Fruit fly (Drosophila melanogaster) whole organism, embryonic: ENCODE data around the gene robo3.

Source experiments
- Atf-2 ChIP-seq: fragments of 200-800 bp; sonication (Bioruptor generic); optimal IDR thresholded peaks from 2 replicates; lab custom pipeline; 2016; ENCODE audit warnings: missing biosample characterization, missing genetic modification characterization
- Atf3 ChIP-seq: fragments of 200-800 bp; sonication (Bioruptor generic); optimal IDR thresholded peaks from 3 replicates; lab custom pipeline; 2016; ENCODE audit warnings: missing biosample characterization, missing genetic modification characterization
- B-H1 ChIP-seq: fragments of 200-800 bp; sonication (Bioruptor generic); IDR thresholded peaks from 3 replicates; pipeline ENCODE4 v1.3.6; 2022; ENCODE audit warnings: missing biosample characterization, missing genetic modification characterization
- Bgb ChIP-seq: fragments of 200-800 bp; sonication (Bioruptor generic); IDR thresholded peaks from 2 replicates; pipeline ENCODE4 v1.3.6; 2022; ENCODE audit warnings: missing biosample characterization, missing genetic modification characterization; ENCODE audit not compliant: partially characterized antibody
- BtbVII ChIP-seq: fragments of 200-800 bp; sonication (Bioruptor generic); optimal IDR thresholded peaks from 3 replicates; lab custom pipeline; 2017; ENCODE audit warnings: missing biosample characterization, mild to moderate bottlenecking, missing genetic modification characterization
- CG10274 ChIP-seq: fragments of 200-800 bp; sonication (Bioruptor generic); optimal IDR thresholded peaks from 3 replicates; lab custom pipeline; 2017; ENCODE audit warnings: missing biosample characterization, mild to moderate bottlenecking, missing genetic modification characterization
- CG10321 ChIP-seq: fragments of 200-800 bp; sonication (Bioruptor generic); IDR thresholded peaks from 2 replicates; pipeline ENCODE4 v1.3.6; 2022; ENCODE audit warnings: missing biosample characterization, missing genetic modification characterization
- CG11560 ChIP-seq: fragments of 200-800 bp; sonication (Bioruptor generic); IDR thresholded peaks from 3 replicates; pipeline ENCODE4 v1.3.6; 2022; ENCODE audit warnings: missing biosample characterization, missing genetic modification characterization
- CG11696 ChIP-seq: fragments of 200-800 bp; sonication (Bioruptor generic); IDR thresholded peaks from 2 replicates; pipeline ENCODE4 v1.3.6; 2022; ENCODE audit warnings: missing biosample characterization, missing genetic modification characterization
- CG12744 ChIP-seq: fragments of 200-800 bp; sonication (Bioruptor generic); optimal IDR thresholded peaks from 2 replicates; lab custom pipeline; 2016; ENCODE audit warnings: missing biosample characterization, missing genetic modification characterization
- CG1529 ChIP-seq: fragments of 200-800 bp; sonication (Bioruptor generic); optimal IDR thresholded peaks from 3 replicates; lab custom pipeline; 2018; ENCODE audit warnings: missing biosample characterization, missing genetic modification characterization
- CG17802 ChIP-seq: fragments of 200-800 bp; sonication (Bioruptor generic); optimal IDR thresholded peaks from 2 replicates; lab custom pipeline; 2018; ENCODE audit warnings: missing biosample characterization, mild to moderate bottlenecking, missing genetic modification characterization, moderate library complexity
- CG18262 ChIP-seq: fragments of 200-800 bp; optimal IDR thresholded peaks from 3 replicates; lab custom pipeline; 2019; ENCODE audit warnings: missing biosample characterization, mild to moderate bottlenecking, missing genetic modification characterization, moderate library complexity
- CG2202 ChIP-seq: fragments of 200-800 bp; sonication (Bioruptor generic); optimal IDR thresholded peaks from 2 replicates; lab custom pipeline; 2018; ENCODE audit warnings: missing biosample characterization, mild to moderate bottlenecking, missing genetic modification characterization
- CG32532 ChIP-seq: fragments of 200-800 bp; sonication (Bioruptor generic); IDR thresholded peaks from 2 replicates; pipeline ENCODE4 v1.3.6; 2022; ENCODE audit warnings: missing biosample characterization, missing genetic modification characterization
- CG34224 ChIP-seq: fragments of 200-800 bp; sonication (Bioruptor generic); IDR thresholded peaks from 3 replicates; pipeline ENCODE4 v1.3.6; 2022; ENCODE audit warnings: missing biosample characterization, missing genetic modification characterization; ENCODE audit not compliant: partially characterized antibody
- CG34376 ChIP-seq: fragments of 200-800 bp; sonication (Bioruptor generic); optimal IDR thresholded peaks from 2 replicates; lab custom pipeline; 2018; ENCODE audit warnings: missing biosample characterization, mild to moderate bottlenecking, missing genetic modification characterization
- CG3995 ChIP-seq: fragments of 200-800 bp; sonication (Bioruptor generic); optimal IDR thresholded peaks from 3 replicates; lab custom pipeline; 2016; ENCODE audit warnings: missing biosample characterization, missing genetic modification characterization
- CG4282 ChIP-seq: fragments of 200-800 bp; sonication (Bioruptor generic); optimal IDR thresholded peaks from 2 replicates; lab custom pipeline; 2016; ENCODE audit warnings: missing biosample characterization, missing genetic modification characterization
- CG4404 ChIP-seq: fragments of 200-800 bp; sonication (Bioruptor generic); IDR thresholded peaks from 2 replicates; pipeline ENCODE4 v1.3.6; 2022; ENCODE audit warnings: missing biosample characterization, missing genetic modification characterization
- CG6254 ChIP-seq: fragments of 200-800 bp; sonication (Bioruptor generic); optimal IDR thresholded peaks from 3 replicates; lab custom pipeline; 2017; ENCODE audit warnings: mild to moderate bottlenecking, missing biosample characterization, missing genetic modification reagents, missing genetic modification characterization
- CG6791 ChIP-seq: fragments of 200-800 bp; sonication (Bioruptor generic); IDR thresholded peaks from 3 replicates; pipeline ENCODE4 v1.3.6; 2022; ENCODE audit warnings: missing biosample characterization, missing genetic modification characterization; ENCODE audit not compliant: partially characterized antibody
- CG7745 ChIP-seq: fragments of 200-800 bp; sonication (Bioruptor generic); optimal IDR thresholded peaks from 2 replicates; lab custom pipeline; 2018; ENCODE audit warnings: missing biosample characterization, mild to moderate bottlenecking, missing genetic modification characterization, moderate library complexity
- CG9727 ChIP-seq: fragments of 200-800 bp; sonication (Bioruptor generic); optimal IDR thresholded peaks from 3 replicates; lab custom pipeline; 2017; ENCODE audit warnings: missing biosample characterization, mild to moderate bottlenecking, missing genetic modification characterization
- CHES-1-like ChIP-seq: fragments of 200-800 bp; sonication (Bioruptor generic); optimal IDR thresholded peaks from 2 replicates; lab custom pipeline; 2016; ENCODE audit warnings: missing biosample characterization, missing genetic modification characterization
- Chrac-16 ChIP-seq: fragments of 200-800 bp; sonication (Bioruptor generic); optimal IDR thresholded peaks from 3 replicates; lab custom pipeline; 2016; ENCODE audit warnings: missing biosample characterization, missing genetic modification characterization
- Dad ChIP-seq: fragments of 200-800 bp; sonication (Bioruptor generic); optimal IDR thresholded peaks from 3 replicates; lab custom pipeline; 2016; ENCODE audit warnings: missing biosample characterization, missing genetic modification characterization
- ERR ChIP-seq: fragments of 200-800 bp; sonication (Bioruptor generic); optimal IDR thresholded peaks from 2 replicates; lab custom pipeline; 2016; ENCODE audit warnings: missing biosample characterization, missing genetic modification characterization
- Ets65A ChIP-seq: fragments of 200-800 bp; sonication (Bioruptor generic); peaks from one replicate; lab custom pipeline; 2016; ENCODE audit warnings: missing biosample characterization, missing genetic modification characterization
- Ets97D ChIP-seq: fragments of 200-800 bp; sonication (Bioruptor generic); optimal IDR thresholded peaks from 3 replicates; lab custom pipeline; 2016; ENCODE audit warnings: missing biosample characterization, missing genetic modification characterization
- Fer1 ChIP-seq: fragments of 200-800 bp; sonication (Bioruptor generic); optimal IDR thresholded peaks from 2 replicates; lab custom pipeline; 2017; ENCODE audit warnings: missing biosample characterization, mild to moderate bottlenecking, missing genetic modification characterization
- Fer3 ChIP-seq: fragments of 200-800 bp; sonication (Bioruptor generic); optimal IDR thresholded peaks from 2 replicates; lab custom pipeline; 2018; ENCODE audit warnings: missing biosample characterization, mild to moderate bottlenecking, missing genetic modification characterization, moderate library complexity
- HmgD ChIP-seq: fragments of 200-800 bp; sonication (Bioruptor generic); optimal IDR thresholded peaks from 3 replicates; lab custom pipeline; 2016; ENCODE audit warnings: missing biosample characterization, missing genetic modification characterization
- Nf-YA ChIP-seq: fragments of 200-800 bp; sonication (Bioruptor generic); IDR thresholded peaks from 2 replicates; pipeline ENCODE4 v1.3.6; 2022; ENCODE audit warnings: missing biosample characterization, missing genetic modification characterization
- Side ChIP-seq: fragments of 200-800 bp; sonication (Bioruptor generic); optimal IDR thresholded peaks from 2 replicates; lab custom pipeline; 2016; ENCODE audit warnings: missing biosample characterization, missing genetic modification characterization
- Six4 ChIP-seq: fragments of 200-800 bp; sonication (Bioruptor generic); optimal IDR thresholded peaks from 2 replicates; lab custom pipeline; 2016; ENCODE audit warnings: missing biosample characterization, missing genetic modification characterization
- abd-A ChIP-seq: fragments of 200-800 bp; sonication (Bioruptor generic); optimal IDR thresholded peaks from 3 replicates; lab custom pipeline; 2019; ENCODE audit warnings: missing biosample characterization, mild to moderate bottlenecking, missing genetic modification characterization, moderate library complexity
- ase ChIP-seq: fragments of 200-800 bp; sonication (Bioruptor generic); IDR thresholded peaks from 3 replicates; pipeline ENCODE4 v1.3.6; 2022; ENCODE audit warnings: missing biosample characterization, missing genetic modification characterization
- chif ChIP-seq, 2 experiments: fragments of 200-800 bp; sonication (Bioruptor generic); optimal IDR thresholded peaks; 3 replicates each; lab custom pipeline; 2016; ENCODE audit warnings: missing biosample characterization in 2 of 2, missing genetic modification characterization in 2 of 2
- crc ChIP-seq: fragments of 200-800 bp; sonication (Bioruptor generic); optimal IDR thresholded peaks from 2 replicates; lab custom pipeline; 2016; ENCODE audit warnings: missing biosample characterization, missing genetic modification characterization
- crol ChIP-seq: fragments of 200-800 bp; sonication (Bioruptor generic); IDR thresholded peaks from 2 replicates; pipeline ENCODE4 v1.3.6; 2022; ENCODE audit warnings: missing biosample characterization, missing genetic modification characterization
- dmrt99B ChIP-seq: fragments of 200-800 bp; sonication (Bioruptor generic); optimal IDR thresholded peaks from 2 replicates; lab custom pipeline; 2018; ENCODE audit warnings: missing biosample characterization, mild to moderate bottlenecking, missing genetic modification characterization, moderate library complexity
- fd96Cb ChIP-seq: fragments of 200-800 bp; sonication (Bioruptor generic); optimal IDR thresholded peaks from 2 replicates; lab custom pipeline; 2018; ENCODE audit warnings: missing biosample characterization, mild to moderate bottlenecking, missing genetic modification characterization, moderate library complexity
- mam ChIP-seq: fragments of 200-800 bp; sonication (Bioruptor generic); optimal IDR thresholded peaks from 3 replicates; lab custom pipeline; 2016; ENCODE audit warnings: missing biosample characterization, missing genetic modification characterization
- odd ChIP-seq: fragments of 200-800 bp; sonication (Bioruptor generic); optimal IDR thresholded peaks from 2 replicates; lab custom pipeline; 2017; ENCODE audit warnings: missing biosample characterization, mild to moderate bottlenecking, missing genetic modification characterization
- otp ChIP-seq: fragments of 200-800 bp; sonication (Bioruptor generic); IDR thresholded peaks from 3 replicates; pipeline ENCODE4, ENCODE4 v1.3.6; 2022; ENCODE audit warnings: missing biosample characterization, missing genetic modification characterization
- pzg ChIP-seq: fragments of 200-800 bp; sonication (Bioruptor generic); optimal IDR thresholded peaks from 3 replicates; lab custom pipeline; 2018; ENCODE audit warnings: missing biosample characterization, mild to moderate bottlenecking, missing genetic modification characterization, moderate library complexity
- salm ChIP-seq: fragments of 200-800 bp; sonication (Bioruptor generic); optimal IDR thresholded peaks from 2 replicates; lab custom pipeline; 2018; ENCODE audit warnings: missing biosample characterization, mild to moderate bottlenecking, missing genetic modification characterization
- slbo ChIP-seq: fragments of 200-800 bp; sonication (Bioruptor generic); IDR thresholded peaks from 2 replicates; pipeline ENCODE4 v1.3.6; 2022; ENCODE audit warnings: missing biosample characterization, missing genetic modification characterization
- toy ChIP-seq: fragments of 200-800 bp; sonication (Bioruptor generic); IDR thresholded peaks from 2 replicates; pipeline ENCODE4 v1.3.6; 2022; ENCODE audit warnings: missing biosample characterization, missing genetic modification characterization
- tx ChIP-seq: fragments of 200-800 bp; sonication (Bioruptor generic); optimal IDR thresholded peaks from 2 replicates; lab custom pipeline; 2016; ENCODE audit warnings: missing biosample characterization, missing genetic modification characterization
- wor ChIP-seq: fragments of 200-800 bp; sonication (Bioruptor generic); IDR thresholded peaks from 2 replicates; pipeline ENCODE4 v1.3.6; 2022; ENCODE audit warnings: missing biosample characterization, missing genetic modification characterization
- yki ChIP-seq: fragments of >200 bp; optimal IDR thresholded peaks from 3 replicates; lab custom pipeline; 2018

robo3 gene

dm6 chr2L:1207432-1207831 lies 48.8 kb upstream of the robo3 start (continued):
- TF ChIP-seq ase (GFP tag; lab: Robert Waterston, UW) (peak; percentile 49; the same call in 2 of the 3 replicates), Chrac-16 (GFP tag; lab: Kevin White, UChicago) (no peak), CG11696 (GFP tag; lab: Robert Waterston, UW) (peak; percentile 58; the same call in 1 of the 2 replicates), CG1529 (peak; percentile 17), crol (no peak), abd-A (no peak), Ets97D (no peak), chif (GFP tag; optimal IDR thresholded peaks at IDR 0.05; lab: Kevin White, UChicago) (peak in 1 of 2 experiments; percentile 26), pzg (GFP tag; lab: Kevin White, UChicago) (no peak), B-H1 (GFP tag; lab: Robert Waterston, UW) (peak; percentile 42), CHES-1-like (peak; percentile 7), BtbVII (GFP tag; lab: Kevin White, UChicago) (peak; percentile 1), mam (peak; percentile 1), tx (GFP tag; lab: Kevin White, UChicago) (no peak), CG9727 (no peak), CG34224 (GFP tag; lab: Robert Waterston, UW) (no peak), CG2202 (tag; lab: Kevin White, UChicago) (no peak), yki (lab: Kevin White, UChicago) (no peak), CG12744 (GFP tag; lab: Kevin White, UChicago) (no peak), CG3995 (GFP tag; lab: Kevin White, UChicago) (no peak), Side (GFP tag; lab: Kevin White, UChicago) (no peak), slbo (GFP tag; lab: Robert Waterston, UW) (peak; percentile 85), CG10321 (no peak), Six4 (GFP tag; lab: Kevin White, UChicago) (no peak), Fer3 (tag; lab: Kevin White, UChicago) (peak; percentile 47), CG7745 (no peak), wor (GFP tag; lab: Robert Waterston, UW) (no peak), CG10274 (GFP tag; lab: Kevin White, UChicago) (no peak), CG4282 (GFP tag; lab: Kevin White, UChicago) (no peak), Fer1 (GFP tag; lab: Kevin White, UChicago) (peak; percentile 57), Atf-2 (GFP tag; lab: Kevin White, UChicago) (no peak), otp (GFP tag; lab: Robert Waterston, UW) (peak; percentile 70; the same call in 2 of the 3 replicates), salm (no peak), Nf-YA (GFP tag; lab: Robert Waterston, UW) (peak; percentile 61), CG11560 (tag; lab: Robert Waterston, UW) (0 out of 3 replicates have a peak, but pooled peaks have one; percentile 25), CG34376 (GFP tag; lab: Kevin White, UChicago) (no peak), Dad (GFP tag; lab: Kevin White, UChicago) (peak; percentile 10), CG18262 (tag; lab: Kevin White, UChicago) (peak; percentile 6), ERR (GFP tag; lab: Kevin White, UChicago) (no peak), crc (no peak), dmrt99B (peak; percentile 61), CG6791 (GFP tag; lab: Robert Waterston, UW) (no peak), CG17802 (tag; lab: Kevin White, UChicago) (no peak), fd96Cb (tag; lab: Kevin White, UChicago) (peak; percentile 3), CG4404 (no peak), toy (GFP tag; lab: Robert Waterston, UW) (peak; percentile 41; the same call in 1 of the 2 replicates), CG32532 (peak; percentile 74), odd (GFP tag; lab: Kevin White, UChicago) (peak; percentile 24), Bgb (GFP tag; lab: Robert Waterston, UW) (no peak), Atf3 (no peak), CG6254 (GFP tag; lab: Kevin White, UChicago) (no peak), HmgD (GFP tag; lab: Kevin White, UChicago) (no peak), Ets65A (GFP tag; lab: Kevin White, UChicago) (peak; percentile 82)
